Worm (Caenorhabditis elegans): ENCODE data around the gene F07B10.4.

F07B10.4 gene

ce11 chrV:11216137-11216536, 46.8 kb downstream of the F07B10.4 start:
- TF ChIP-seq dao-5 (tag; optimal IDR thresholded peaks at IDR 0.05) (no peak), him-1 (tag; optimal IDR thresholded peaks at IDR 0.05) (no peak), W03F9.2 (tag; optimal IDR thresholded peaks at IDR 0.05) (no peak)

- no peak for TF ChIP-seq W03F9.2 (tag; optimal IDR thresholded peaks at IDR 0.05)
- TF ChIP-seq dao-5 (tag; optimal IDR thresholded peaks at IDR 0.05) = no peak
- TF ChIP-seq him-1 (tag; optimal IDR thresholded peaks at IDR 0.05) = no peak
Measured at ce11 chrV:11214569-11214968, 48.4 kb downstream of the F07B10.4 start.

- TF ChIP-seq him-1 (tag; optimal IDR thresholded peaks at IDR 0.05) (no peak), dao-5 (tag; optimal IDR thresholded peaks at IDR 0.05) (no peak), W03F9.2 (tag; optimal IDR thresholded peaks at IDR 0.05) (no peak)
Measured at ce11 chrV:11211323-11211722, 51.6 kb downstream of the F07B10.4 start.
